Worm (Caenorhabditis elegans) whole organism, L1 larva: ENCODE measurements around the gene asp-4.

Source experiments
- C16A3.4 ChIP-seq: fragments of 150-350 bp; optimal IDR thresholded peaks from 2 replicates; lab custom pipeline; 2014; ENCODE audit warnings: missing biosample characterization, missing genetic modification characterization
- C34B4.2 ChIP-seq: sonication (generic microtip); optimal IDR thresholded peaks from 2 replicates; lab custom pipeline; 2017; ENCODE audit warnings: mild to moderate bottlenecking, missing genetic modification characterization, missing compliant biosample characterization
- blmp-1 ChIP-seq: fragments of 150-350 bp; optimal IDR thresholded peaks from 2 replicates; lab custom pipeline; 2014; ENCODE audit warnings: missing biosample characterization, missing genetic modification characterization
- ceh-8 ChIP-seq: fragments of 200-800 bp; sonication (Bioruptor generic); optimal IDR thresholded peaks from 2 replicates; lab custom pipeline; 2018; ENCODE audit warnings: mild to moderate bottlenecking, missing genetic modification characterization, moderate library complexity, missing compliant biosample characterization
- ceh-82 ChIP-seq, 3 experiments: fragments of 150-350 bp in 1 of 3; sonication (generic microtip) in 2 of 3; optimal IDR thresholded peaks; 2 replicates each; lab custom pipeline; 2014 to 2017; ENCODE audit warnings: missing biosample characterization in 3 of 3, missing genetic modification characterization in 3 of 3
- ceh-88 ChIP-seq: fragments of 200-800 bp; sonication (Bioruptor generic); IDR thresholded peaks from 2 replicates; pipeline ENCODE4 v1.3.6; 2022; ENCODE audit warnings: missing genetic modification characterization, missing compliant biosample characterization
- ceh-90 ChIP-seq: sonication (generic microtip); optimal IDR thresholded peaks from 2 replicates; lab custom pipeline; 2016; ENCODE audit warnings: missing genetic modification characterization, missing compliant biosample characterization
- dsc-1 ChIP-seq: sonication (generic microtip); optimal IDR thresholded peaks from 2 replicates; lab custom pipeline; 2016; ENCODE audit warnings: mild to moderate bottlenecking, missing genetic modification characterization, missing compliant biosample characterization
- efl-1 ChIP-seq, 4 experiments: fragments of 150-350 bp; optimal IDR thresholded peaks in 3 of 4; peaks in 1 of 4; 1 replicate in 1 of 4; 2 replicates in 3 of 4; lab custom pipeline; 2014; ENCODE audit warnings: missing biosample characterization in 2 of 4, missing genetic modification characterization in 2 of 4, missing genetic modification reagents in 2 of 4
- efl-3 ChIP-seq: fragments of 200-800 bp; sonication (Bioruptor generic); optimal IDR thresholded peaks from 2 replicates; lab custom pipeline; 2018; ENCODE audit warnings: mild to moderate bottlenecking, missing genetic modification characterization, missing compliant biosample characterization
- elt-2 ChIP-seq: sonication (generic microtip); optimal IDR thresholded peaks from 2 replicates; lab custom pipeline; 2016; ENCODE audit warnings: missing genetic modification characterization, mild to moderate bottlenecking, inconsistent platforms, missing compliant biosample characterization, missing genetic modification reagents
- elt-3 ChIP-seq, 6 experiments: fragments of 150-350 bp in 1 of 6; sonication (generic microtip); optimal IDR thresholded peaks; 2 replicates each; lab custom pipeline; 2017 to 2018; ENCODE audit warnings: missing biosample characterization in 6 of 6, missing genetic modification characterization in 6 of 6, inconsistent platforms in 1 of 6
- fkh-4 ChIP-seq: sonication (generic microtip); optimal IDR thresholded peaks from 2 replicates; lab custom pipeline; 2016; ENCODE audit warnings: missing compliant biosample characterization, missing genetic modification characterization, borderline replicate concordance
- fkh-8 ChIP-seq: sonication (generic microtip); optimal IDR thresholded peaks from 2 replicates; lab custom pipeline; 2016; ENCODE audit warnings: mild to moderate bottlenecking, missing genetic modification characterization, missing compliant biosample characterization
- grh-1 ChIP-seq: fragments of 200-800 bp; sonication (Bioruptor generic); IDR thresholded peaks from 2 replicates; pipeline ENCODE4 v1.3.6; 2022; ENCODE audit warnings: missing genetic modification reagents, missing genetic modification characterization, missing compliant biosample characterization
- hlh-4 ChIP-seq: sonication (generic microtip); optimal IDR thresholded peaks from 2 replicates; lab custom pipeline; 2016; ENCODE audit warnings: mild to moderate bottlenecking, missing genetic modification characterization, missing compliant biosample characterization
- lin-14 ChIP-seq: fragments of 200-800 bp; sonication (Bioruptor generic); optimal IDR thresholded peaks from 2 replicates; lab custom pipeline; 2018; ENCODE audit warnings: mild to moderate bottlenecking, missing genetic modification characterization, moderate library complexity, missing compliant biosample characterization
- lin-35 ChIP-seq, 2 experiments: fragments of 150-350 bp; optimal IDR thresholded peaks; 2 replicates each; lab custom pipeline; 2014; ENCODE audit warnings: missing biosample characterization in 2 of 2, missing genetic modification characterization in 2 of 2, missing genetic modification reagents in 2 of 2
- lsy-2 ChIP-seq, 2 experiments: fragments of 150-350 bp; optimal IDR thresholded peaks; 2 replicates each; lab custom pipeline; 2014; ENCODE audit warnings: missing biosample characterization in 2 of 2, missing genetic modification characterization in 2 of 2
- mdl-1 ChIP-seq, 2 experiments: fragments of 150-350 bp; optimal IDR thresholded peaks; 2 replicates each; lab custom pipeline; 2014 to 2017; ENCODE audit warnings: missing biosample characterization in 2 of 2, missing genetic modification characterization in 2 of 2, inconsistent platforms in 1 of 2
- mef-2 ChIP-seq: fragments of 150-350 bp; optimal IDR thresholded peaks from 2 replicates; lab custom pipeline; 2014; ENCODE audit warnings: missing biosample characterization, missing genetic modification characterization
- mep-1 ChIP-seq: fragments of 150-350 bp; optimal IDR thresholded peaks from 2 replicates; lab custom pipeline; 2014; ENCODE audit warnings: missing biosample characterization, missing genetic modification characterization
- nhr-28 ChIP-seq: fragments of 150-350 bp; optimal IDR thresholded peaks from 2 replicates; lab custom pipeline; 2014; ENCODE audit warnings: missing biosample characterization, missing genetic modification characterization
- nhr-47 ChIP-seq: sonication (generic microtip); optimal IDR thresholded peaks from 2 replicates; lab custom pipeline; 2016; ENCODE audit warnings: mild to moderate bottlenecking, missing genetic modification characterization, moderate library complexity, missing compliant biosample characterization
- nhr-71 ChIP-seq: sonication (generic microtip); optimal IDR thresholded peaks from 2 replicates; lab custom pipeline; 2016; ENCODE audit warnings: mild to moderate bottlenecking, missing genetic modification characterization, moderate library complexity, missing compliant biosample characterization
- nhr-76 ChIP-seq: sonication (generic microtip); optimal IDR thresholded peaks from 2 replicates; lab custom pipeline; 2017; ENCODE audit warnings: missing biosample characterization, missing genetic modification characterization
- nhr-90 ChIP-seq: sonication (generic microtip); optimal IDR thresholded peaks from 2 replicates; lab custom pipeline; 2016; ENCODE audit warnings: mild to moderate bottlenecking, missing genetic modification characterization, missing compliant biosample characterization; ENCODE audit not compliant: poor library complexity
- pag-3 ChIP-seq: sonication (generic microtip); optimal IDR thresholded peaks from 2 replicates; lab custom pipeline; 2017; ENCODE audit warnings: missing genetic modification characterization, mild to moderate bottlenecking, missing compliant biosample characterization, antibody characterized with exemption, borderline replicate concordance; ENCODE audit not compliant: insufficient read depth
- pax-3 ChIP-seq: fragments of 200-800 bp; sonication (Bioruptor generic); optimal IDR thresholded peaks from 2 replicates; lab custom pipeline; 2018; ENCODE audit warnings: mild to moderate bottlenecking, missing genetic modification characterization, moderate library complexity, missing compliant biosample characterization
- snpc-4 ChIP-seq: fragments of 150-350 bp; optimal IDR thresholded peaks from 2 replicates; lab custom pipeline; 2014; ENCODE audit warnings: missing biosample characterization, missing genetic modification characterization
- snu-23 ChIP-seq: sonication (generic microtip); optimal IDR thresholded peaks from 2 replicates; lab custom pipeline; 2016; ENCODE audit warnings: missing genetic modification characterization, missing compliant biosample characterization
- swsn-7 ChIP-seq: sonication (generic microtip); optimal IDR thresholded peaks from 2 replicates; lab custom pipeline; 2016; ENCODE audit warnings: missing genetic modification characterization, missing compliant biosample characterization
- tlp-1 ChIP-seq: fragments of 150-350 bp; optimal IDR thresholded peaks from 2 replicates; lab custom pipeline; 2014; ENCODE audit warnings: missing biosample characterization, missing genetic modification characterization
- unc-30 ChIP-seq: sonication (generic microtip); optimal IDR thresholded peaks from 2 replicates; lab custom pipeline; 2017; ENCODE audit warnings: missing biosample characterization, missing genetic modification characterization
- unc-98 ChIP-seq: fragments of 200-800 bp; sonication (Bioruptor generic); IDR thresholded peaks from 2 replicates; pipeline ENCODE4 v1.3.6; 2022; ENCODE audit warnings: missing genetic modification characterization, missing compliant biosample characterization
- vab-15 ChIP-seq: sonication (generic microtip); optimal IDR thresholded peaks from 2 replicates; lab custom pipeline; 2017; ENCODE audit warnings: missing genotype, mild to moderate bottlenecking, missing genetic modification characterization, missing compliant biosample characterization
- xbp-1 ChIP-seq: sonication (generic microtip); optimal IDR thresholded peaks from 2 replicates; lab custom pipeline; 2016; ENCODE audit warnings: missing genetic modification characterization, missing compliant biosample characterization
- zip-4 ChIP-seq: fragments of 200-800 bp; sonication (Bioruptor generic); optimal IDR thresholded peaks from 2 replicates; lab custom pipeline; 2018; ENCODE audit warnings: mild to moderate bottlenecking, missing genetic modification characterization, moderate library complexity, missing compliant biosample characterization
- ztf-4 ChIP-seq: fragments of 150-350 bp; optimal IDR thresholded peaks from 2 replicates; lab custom pipeline; 2014; ENCODE audit warnings: missing biosample characterization, missing genetic modification characterization

asp-4 gene

DNA sequence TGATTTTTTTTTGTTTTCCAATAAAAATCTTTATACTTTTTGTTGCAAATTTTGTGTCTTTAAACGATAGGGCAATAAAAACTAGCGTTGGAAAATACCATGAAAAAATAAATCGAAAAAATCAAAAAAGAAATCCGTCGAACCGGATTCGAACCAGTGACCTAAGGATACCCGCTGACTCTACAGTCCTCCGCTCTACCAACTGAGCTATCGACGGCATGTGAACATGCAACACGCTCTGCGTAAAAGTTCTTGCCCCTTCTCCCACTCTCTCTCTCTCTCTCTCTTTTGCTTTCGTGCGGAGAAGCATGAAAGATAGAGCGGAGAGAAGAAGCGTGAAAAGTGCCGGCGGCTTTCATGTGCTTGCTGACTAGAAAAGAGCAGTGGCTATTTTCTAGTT is 43.3 kb upstream of the asp-4 start (continued):
- TF ChIP-seq ceh-82 (tag; optimal IDR thresholded peaks at IDR 0.05; lab: Kevin White, UChicago) = peak in 2 of 3 experiments; percentile 30 to 45
- TF ChIP-seq pax-3 (tag; lab: Kevin White, UChicago) = no peak
- no peak for TF ChIP-seq unc-98 (GFP tag; lab: Robert Waterston, UW)
- TF ChIP-seq C34B4.2 (tag; lab: Kevin White, UChicago) = no peak

DNA sequence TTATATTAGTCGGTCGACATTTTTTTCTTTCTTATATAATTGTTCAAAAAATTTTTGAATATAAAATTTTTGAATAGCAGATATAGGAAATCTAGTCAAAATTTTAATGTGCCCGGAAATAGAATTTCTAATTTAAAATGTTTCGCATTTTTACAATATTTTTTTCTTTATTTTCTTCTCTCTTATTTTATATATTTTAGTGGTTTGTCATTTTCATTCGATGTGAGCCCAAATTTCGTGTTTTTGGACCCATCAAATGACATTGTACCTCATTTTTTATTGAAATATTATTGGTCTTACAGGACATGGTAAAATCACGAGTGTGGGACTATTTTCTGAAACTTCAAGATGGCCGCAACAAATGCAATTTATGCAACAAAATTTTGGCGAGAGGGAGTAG is 40.9 kb upstream of the asp-4 start, which contains the start of gene K09A11.1:
Gene K09A11.1, plus strand, starts transcription at position 301 of the 400 bp plus-strand sequence.
- no peak for TF ChIP-seq dsc-1 (tag; lab: Kevin White, UChicago)
- no peak for TF ChIP-seq snu-23
- TF ChIP-seq C16A3.4 (tag; lab: Kevin White, UChicago) = no peak
- no peak for TF ChIP-seq xbp-1 (tag; lab: Kevin White, UChicago)
- TF ChIP-seq blmp-1 (tag; lab: Kevin White, UChicago) = no peak

- TF ChIP-seq nhr-71 (tag; lab: Kevin White, UChicago) = peak; percentile 8
- TF ChIP-seq snpc-4 (tag; lab: Kevin White, UChicago) = peak; percentile 11
- TF ChIP-seq elt-2 (tag; lab: Kevin White, UChicago) = peak; percentile 0
Measured at ce11 chrX:13261037-13261592, 39.9 kb upstream of the asp-4 start.

ce11 chrX:13257577-13257976 is 36.3 kb upstream of the asp-4 start, which contains the start of gene K08H2.10:
Gene K08H2.10 (plus strand): TSS chrX:13257806.
- TF ChIP-seq zip-4 (no peak), efl-1 (optimal IDR thresholded peaks at IDR 0.05; lab: Kevin White, UChicago) (no peak), efl-1 (GFP tag; optimal IDR thresholded peaks at IDR 0.05 in 1 of 2; lab: Kevin White, UChicago) (peak in 1 of 2 experiments; percentile 41), tlp-1 (tag; lab: Kevin White, UChicago) (peak; percentile 77), elt-2 (tag; lab: Kevin White, UChicago) (peak; percentile 82)

ce11 chrX:13251914-13252434 is 30.7 kb upstream of the asp-4 start, which contains the start of gene nhr-32:
Gene nhr-32 (plus strand): TSS chrX:13251964.
- TF ChIP-seq hlh-4 (tag; lab: Kevin White, UChicago) = no peak
- TF ChIP-seq unc-30 (tag; lab: Kevin White, UChicago) = no peak
- TF ChIP-seq ceh-8 (GFP tag; lab: Kevin White, UChicago) = no peak
- TF ChIP-seq nhr-76 (tag; lab: Kevin White, UChicago) = no peak

ce11 chrX:13251354-13251843 is 30.1 kb upstream of the asp-4 start:
- TF ChIP-seq efl-1 (optimal IDR thresholded peaks at IDR 0.05; lab: Kevin White, UChicago) (peak; percentile 34 to 39), efl-1 (GFP tag; optimal IDR thresholded peaks at IDR 0.05 in 1 of 2; lab: Kevin White, UChicago) (peak in 1 of 2 experiments; percentile 46), lin-14 (peak; percentile 96), elt-3 (tag; optimal IDR thresholded peaks at IDR 0.05; lab: Kevin White, UChicago) (peak in 2 of 6 experiments; percentile 8 to 28), ceh-88 (no peak), lin-35 (GFP tag; optimal IDR thresholded peaks at IDR 0.05; lab: Kevin White, UChicago) (peak; percentile 64 to 74), mef-2 (tag; lab: Kevin White, UChicago) (no peak), nhr-71 (tag; lab: Kevin White, UChicago) (peak; percentile 89), dsc-1 (tag; lab: Kevin White, UChicago) (peak; percentile 56), ztf-4 (tag; lab: Kevin White, UChicago) (peak; percentile 9), nhr-47 (tag; lab: Kevin White, UChicago) (peak; percentile 69), mep-1 (peak; percentile 85), efl-3 (no peak), pag-3 (tag; lab: Kevin White, UChicago) (peak; percentile 26), ceh-90 (no peak), swsn-7 (tag; lab: Kevin White, UChicago) (peak; percentile 74), xbp-1 (tag; lab: Kevin White, UChicago) (peak; percentile 62), mdl-1 (tag; optimal IDR thresholded peaks at IDR 0.05; lab: Kevin White, UChicago) (peak; percentile 86 to 97), fkh-4 (tag; lab: Kevin White, UChicago) (no peak), nhr-28 (tag; lab: Kevin White, UChicago) (no peak), fkh-8 (tag; lab: Kevin White, UChicago) (peak; percentile 53), snpc-4 (tag; lab: Kevin White, UChicago) (peak; percentile 17), lsy-2 (tag; optimal IDR thresholded peaks at IDR 0.05; lab: Kevin White, UChicago) (peak; percentile 54 to 66), vab-15 (tag; lab: Kevin White, UChicago) (peak; percentile 39), grh-1 (GFP tag; lab: Robert Waterston, UW) (peak; percentile 60), nhr-90 (tag; lab: Kevin White, UChicago) (peak; percentile 19)
